Worm (Caenorhabditis elegans) whole organism, L4 larva: ENCODE measurements around the gene Y62H9A.16.

ENCODE experiments used
- Y48G9A.11 ChIP-seq: fragments of 200-800 bp; sonication (Bioruptor generic); IDR thresholded peaks from 2 replicates; pipeline ENCODE4 v1.3.6; 2022; ENCODE audit warnings: missing genetic modification reagents, missing genetic modification characterization, missing compliant biosample characterization
- nhr-237 ChIP-seq: sonication (generic microtip); optimal IDR thresholded peaks from 2 replicates; lab custom pipeline; 2017; ENCODE audit warnings: missing biosample characterization, missing genetic modification characterization

- TF ChIP-seq Y48G9A.11 (GFP tag; lab: Robert Waterston, UW) = no peak
- no peak for TF ChIP-seq nhr-237 (tag; lab: Kevin White, UChicago)
These were observed 47.7 kb upstream of the Y62H9A.16 start for ce11 chrX:11870393-11870792.
